Worm (Caenorhabditis elegans) whole organism, L1 larva: ENCODE data around the gene srx-66.

Experiments used
- C04F5.9 ChIP-seq: sonication (generic microtip); optimal IDR thresholded peaks from 2 replicates; lab custom pipeline; 2016; ENCODE audit warnings: missing genetic modification characterization, missing compliant biosample characterization
- C16A3.4 ChIP-seq: fragments of 150-350 bp; optimal IDR thresholded peaks from 2 replicates; lab custom pipeline; 2014; ENCODE audit warnings: missing biosample characterization, missing genetic modification characterization
- C34B4.2 ChIP-seq: sonication (generic microtip); optimal IDR thresholded peaks from 2 replicates; lab custom pipeline; 2017; ENCODE audit warnings: mild to moderate bottlenecking, missing genetic modification characterization, missing compliant biosample characterization
- F16B12.6 ChIP-seq: fragments of 150-350 bp; optimal IDR thresholded peaks from 2 replicates; lab custom pipeline; 2014; ENCODE audit warnings: missing biosample characterization, missing genetic modification characterization
- Y116A8C.19 ChIP-seq: sonication (generic microtip); optimal IDR thresholded peaks from 2 replicates; lab custom pipeline; 2016; ENCODE audit warnings: missing compliant biosample characterization, missing genetic modification characterization, borderline replicate concordance
- alr-1 ChIP-seq: fragments of 200-800 bp; sonication (Bioruptor generic); optimal IDR thresholded peaks from 2 replicates; lab custom pipeline; 2018; ENCODE audit warnings: borderline replicate concordance, mild to moderate bottlenecking, missing genetic modification characterization, missing compliant biosample characterization
- blmp-1 ChIP-seq: fragments of 150-350 bp; optimal IDR thresholded peaks from 2 replicates; lab custom pipeline; 2014; ENCODE audit warnings: missing biosample characterization, missing genetic modification characterization
- ceh-63 ChIP-seq: fragments of 200-800 bp; sonication (Bioruptor generic); optimal IDR thresholded peaks from 2 replicates; lab custom pipeline; 2018; ENCODE audit warnings: mild to moderate bottlenecking, missing genetic modification characterization, missing compliant biosample characterization
- ceh-8 ChIP-seq: fragments of 200-800 bp; sonication (Bioruptor generic); optimal IDR thresholded peaks from 2 replicates; lab custom pipeline; 2018; ENCODE audit warnings: mild to moderate bottlenecking, missing genetic modification characterization, moderate library complexity, missing compliant biosample characterization
- ceh-82 ChIP-seq, 3 experiments: fragments of 150-350 bp in 1 of 3; sonication (generic microtip) in 2 of 3; optimal IDR thresholded peaks; 2 replicates each; lab custom pipeline; 2014 to 2017; ENCODE audit warnings: missing biosample characterization in 3 of 3, missing genetic modification characterization in 3 of 3
- dsc-1 ChIP-seq: sonication (generic microtip); optimal IDR thresholded peaks from 2 replicates; lab custom pipeline; 2016; ENCODE audit warnings: mild to moderate bottlenecking, missing genetic modification characterization, missing compliant biosample characterization
- egl-13 ChIP-seq: sonication (generic microtip); optimal IDR thresholded peaks from 2 replicates; lab custom pipeline; 2016; ENCODE audit warnings: missing genotype, missing genetic modification reagents, missing genetic modification characterization, missing compliant biosample characterization
- egl-27 ChIP-seq, 2 experiments: fragments of 150-350 bp in 1 of 2; sonication (generic microtip); optimal IDR thresholded peaks; 3 replicates each; lab custom pipeline; 2017 to 2018; ENCODE audit warnings: missing biosample characterization in 2 of 2, missing genetic modification characterization in 2 of 2, missing genetic modification reagents in 2 of 2
- elt-2 ChIP-seq: sonication (generic microtip); optimal IDR thresholded peaks from 2 replicates; lab custom pipeline; 2016; ENCODE audit warnings: missing genetic modification characterization, mild to moderate bottlenecking, inconsistent platforms, missing compliant biosample characterization, missing genetic modification reagents
- ets-5 ChIP-seq: fragments of 200-800 bp; sonication (Bioruptor generic); IDR thresholded peaks from 2 replicates; pipeline ENCODE4 v1.3.6; 2022; ENCODE audit warnings: missing genetic modification characterization, missing compliant biosample characterization
- fkh-8 ChIP-seq: sonication (generic microtip); optimal IDR thresholded peaks from 2 replicates; lab custom pipeline; 2016; ENCODE audit warnings: mild to moderate bottlenecking, missing genetic modification characterization, missing compliant biosample characterization
- hpl-2 ChIP-seq: fragments of 150-350 bp; optimal IDR thresholded peaks from 2 replicates; lab custom pipeline; 2014; ENCODE audit warnings: missing biosample characterization, missing genetic modification reagents, missing genetic modification characterization
- lin-35 ChIP-seq, 2 experiments: fragments of 150-350 bp; optimal IDR thresholded peaks; 2 replicates each; lab custom pipeline; 2014; ENCODE audit warnings: missing biosample characterization in 2 of 2, missing genetic modification characterization in 2 of 2, missing genetic modification reagents in 2 of 2
- lin-39 ChIP-seq: fragments of 150-350 bp; optimal IDR thresholded peaks from 2 replicates; lab custom pipeline; 2014; ENCODE audit warnings: missing biosample characterization, missing genetic modification reagents, missing genetic modification characterization
- mdl-1 ChIP-seq, 2 experiments: fragments of 150-350 bp; optimal IDR thresholded peaks; 2 replicates each; lab custom pipeline; 2014 to 2017; ENCODE audit warnings: missing biosample characterization in 2 of 2, missing genetic modification characterization in 2 of 2, inconsistent platforms in 1 of 2
- mef-2 ChIP-seq: fragments of 150-350 bp; optimal IDR thresholded peaks from 2 replicates; lab custom pipeline; 2014; ENCODE audit warnings: missing biosample characterization, missing genetic modification characterization
- nhr-11 ChIP-seq: fragments of 150-350 bp; optimal IDR thresholded peaks from 2 replicates; lab custom pipeline; 2014; ENCODE audit warnings: missing biosample characterization, missing genetic modification characterization
- nhr-237 ChIP-seq: fragments of 150-350 bp; optimal IDR thresholded peaks from 2 replicates; lab custom pipeline; 2014; ENCODE audit warnings: missing biosample characterization, missing genetic modification characterization
- nhr-71 ChIP-seq: sonication (generic microtip); optimal IDR thresholded peaks from 2 replicates; lab custom pipeline; 2016; ENCODE audit warnings: mild to moderate bottlenecking, missing genetic modification characterization, moderate library complexity, missing compliant biosample characterization
- nhr-76 ChIP-seq: sonication (generic microtip); optimal IDR thresholded peaks from 2 replicates; lab custom pipeline; 2017; ENCODE audit warnings: missing biosample characterization, missing genetic modification characterization
- nhr-84 ChIP-seq: sonication (generic microtip); optimal IDR thresholded peaks from 2 replicates; lab custom pipeline; 2017; ENCODE audit warnings: missing biosample characterization, missing genetic modification characterization
- nhr-85 ChIP-seq: sonication (generic microtip); peaks from one replicate; lab custom pipeline; 2016; ENCODE audit warnings: missing genetic modification characterization, inconsistent platforms, missing compliant biosample characterization
- pax-3 ChIP-seq: fragments of 200-800 bp; sonication (Bioruptor generic); optimal IDR thresholded peaks from 2 replicates; lab custom pipeline; 2018; ENCODE audit warnings: mild to moderate bottlenecking, missing genetic modification characterization, moderate library complexity, missing compliant biosample characterization
- pqm-1 ChIP-seq: sonication (generic microtip); optimal IDR thresholded peaks from 3 replicates; lab custom pipeline; 2017; ENCODE audit warnings: missing biosample characterization, missing genetic modification characterization
- skn-1 ChIP-seq: fragments of 150-350 bp; optimal IDR thresholded peaks from 2 replicates; lab custom pipeline; 2014; ENCODE audit warnings: missing biosample characterization, missing genetic modification characterization
- sox-4 ChIP-seq: sonication (generic microtip); optimal IDR thresholded peaks from 2 replicates; lab custom pipeline; 2016; ENCODE audit warnings: missing genetic modification characterization, missing compliant biosample characterization
- sup-37 ChIP-seq: fragments of 200-800 bp; sonication (Bioruptor generic); optimal IDR thresholded peaks from 2 replicates; lab custom pipeline; 2018; ENCODE audit warnings: mild to moderate bottlenecking, missing genetic modification characterization, missing compliant biosample characterization
- unc-62 ChIP-seq: fragments of 150-350 bp; optimal IDR thresholded peaks from 2 replicates; lab custom pipeline; 2014; ENCODE audit warnings: missing biosample characterization, missing genetic modification reagents, missing genetic modification characterization
- zip-4 ChIP-seq: fragments of 200-800 bp; sonication (Bioruptor generic); optimal IDR thresholded peaks from 2 replicates; lab custom pipeline; 2018; ENCODE audit warnings: mild to moderate bottlenecking, missing genetic modification characterization, moderate library complexity, missing compliant biosample characterization
- ztf-4 ChIP-seq: fragments of 150-350 bp; optimal IDR thresholded peaks from 2 replicates; lab custom pipeline; 2014; ENCODE audit warnings: missing biosample characterization, missing genetic modification characterization

The srx-66 gene

DNA sequence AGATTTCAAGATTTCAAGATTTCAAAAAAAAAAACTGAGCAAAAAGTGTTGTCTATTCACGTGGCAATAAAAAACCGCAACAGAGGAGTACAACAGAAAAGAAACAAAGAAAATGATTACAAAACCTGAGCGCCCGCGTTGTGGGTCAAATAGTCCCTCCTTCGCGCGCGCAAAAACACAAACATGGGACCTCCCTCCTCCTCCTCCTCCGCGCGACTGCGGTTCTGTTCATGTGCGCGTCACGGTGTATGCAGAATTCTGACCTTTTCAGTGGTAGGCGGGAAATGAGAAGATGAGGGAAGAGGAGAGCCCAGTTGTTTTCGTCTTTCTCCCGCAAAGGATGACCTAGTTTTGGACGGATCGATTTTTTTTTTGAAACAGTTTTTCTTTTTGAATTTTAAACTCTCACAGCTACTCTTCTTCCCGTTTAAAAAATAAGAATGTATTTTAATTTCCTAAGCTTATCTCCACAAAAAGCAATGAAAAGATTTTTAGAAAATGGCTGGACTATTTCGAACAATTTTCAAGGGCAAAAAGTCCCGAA lies 27.0 kb upstream of the srx-66 start, which contains the start of gene C17E7.4:
C17E7.4 (plus strand) TSS at position 494 of the 544 bp plus-strand sequence.
- TF ChIP-seq ceh-82 (tag; optimal IDR thresholded peaks at IDR 0.05; lab: Kevin White, UChicago) (no peak), sup-37 (no peak), mef-2 (tag; lab: Kevin White, UChicago) (no peak), hpl-2 (GFP tag; lab: Kevin White, UChicago) (no peak), nhr-85 (tag; lab: Kevin White, UChicago) (no peak), ceh-63 (GFP tag; lab: Kevin White, UChicago) (no peak), fkh-8 (tag; lab: Kevin White, UChicago) (no peak), ztf-4 (no peak), skn-1 (tag; lab: Kevin White, UChicago) (no peak), alr-1 (tag; lab: Kevin White, UChicago) (no peak), pax-3 (tag; lab: Kevin White, UChicago) (no peak)
- TF ChIP-seq, all 84 proteins: peak for 0

DNA sequence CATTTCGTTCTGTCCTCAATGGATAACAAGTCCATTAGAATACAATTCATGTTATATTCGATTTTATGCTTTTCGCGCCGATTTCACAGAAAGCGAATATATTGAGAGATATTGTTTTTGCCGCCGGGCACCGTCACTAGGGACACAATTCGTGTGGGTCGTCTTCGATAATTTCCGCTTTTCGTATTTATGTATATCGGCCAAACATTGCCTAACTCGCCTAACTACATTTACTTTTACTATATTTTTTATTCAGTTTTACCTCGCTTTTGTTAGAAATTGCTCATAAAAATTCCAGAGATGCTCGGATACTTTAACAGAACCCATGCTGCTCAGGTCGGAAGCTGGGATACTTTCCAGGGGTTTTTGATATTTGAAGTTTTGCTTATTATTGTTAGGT lies 24.7 kb upstream of the srx-66 start, which contains the start of gene sre-9:
sre-9 (plus strand) TSS at position 301 of the 400 bp plus-strand sequence.
- TF ChIP-seq C16A3.4 (no peak), mdl-1 (tag; optimal IDR thresholded peaks at IDR 0.05; lab: Kevin White, UChicago) (no peak), egl-13 (no peak), nhr-71 (tag; lab: Kevin White, UChicago) (no peak), ceh-8 (GFP tag; lab: Kevin White, UChicago) (no peak), Y116A8C.19 (tag; lab: Kevin White, UChicago) (no peak), dsc-1 (tag; lab: Kevin White, UChicago) (no peak), nhr-237 (tag; lab: Kevin White, UChicago) (no peak)

DNA sequence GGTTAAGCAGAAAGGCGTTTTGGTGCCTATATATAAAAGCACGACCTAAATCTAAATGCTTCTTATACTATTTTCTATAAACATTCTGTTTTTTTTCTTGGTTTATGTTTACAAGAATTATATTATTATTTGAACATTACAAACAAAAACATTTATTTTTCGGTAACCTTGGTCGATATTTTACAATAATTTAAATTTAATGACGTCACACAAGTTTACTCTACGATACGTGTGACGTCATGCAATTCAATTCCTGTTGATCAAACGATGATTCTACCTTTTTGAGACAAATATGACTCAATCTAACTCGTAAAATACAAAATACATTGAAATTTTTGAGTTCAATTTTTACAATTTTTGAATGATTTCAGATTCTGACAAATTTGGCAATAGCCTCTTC lies 23.4 kb upstream of the srx-66 start:
- TF ChIP-seq nhr-84 (tag; lab: Kevin White, UChicago) (no peak), elt-2 (tag; lab: Kevin White, UChicago) (no peak), dsc-1 (tag; lab: Kevin White, UChicago) (no peak)

DNA sequence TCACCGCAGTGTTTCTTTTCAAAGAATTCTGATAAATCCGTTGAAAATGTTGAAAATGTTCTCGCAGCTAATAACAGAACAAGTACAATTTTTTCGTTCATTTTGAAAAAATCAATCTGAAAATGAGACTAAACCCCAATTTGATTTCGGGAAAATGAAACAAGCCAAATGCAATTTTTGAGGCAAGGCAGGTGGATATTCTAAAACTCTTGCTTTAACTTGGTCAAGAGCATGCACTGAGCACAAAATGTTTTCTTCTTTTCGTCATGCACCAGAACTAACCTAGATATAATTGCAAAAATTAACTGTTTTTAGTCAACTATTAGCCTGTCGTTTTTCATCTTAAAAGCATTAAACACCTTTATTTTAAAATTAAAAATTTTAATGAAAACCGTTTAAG lies 19.3 kb upstream of the srx-66 start, which contains the start of gene irld-22:
irld-22 (minus strand) TSS at position 101 of the 400 bp plus-strand sequence.
- TF ChIP-seq C04F5.9 (tag; lab: Kevin White, UChicago) (no peak), nhr-11 (tag; lab: Kevin White, UChicago) (no peak), F16B12.6 (tag; lab: Kevin White, UChicago) (no peak), blmp-1 (no peak), lin-39 (tag; lab: Kevin White, UChicago) (no peak), C16A3.4 (no peak), lin-35 (GFP tag; optimal IDR thresholded peaks at IDR 0.05; lab: Kevin White, UChicago) (no peak), ets-5 (GFP tag; lab: Robert Waterston, UW) (no peak), alr-1 (tag; lab: Kevin White, UChicago) (no peak), zip-4 (no peak), unc-62 (GFP tag; lab: Kevin White, UChicago) (no peak), nhr-76 (tag; lab: Kevin White, UChicago) (no peak), nhr-71 (tag; lab: Kevin White, UChicago) (no peak)

DNA sequence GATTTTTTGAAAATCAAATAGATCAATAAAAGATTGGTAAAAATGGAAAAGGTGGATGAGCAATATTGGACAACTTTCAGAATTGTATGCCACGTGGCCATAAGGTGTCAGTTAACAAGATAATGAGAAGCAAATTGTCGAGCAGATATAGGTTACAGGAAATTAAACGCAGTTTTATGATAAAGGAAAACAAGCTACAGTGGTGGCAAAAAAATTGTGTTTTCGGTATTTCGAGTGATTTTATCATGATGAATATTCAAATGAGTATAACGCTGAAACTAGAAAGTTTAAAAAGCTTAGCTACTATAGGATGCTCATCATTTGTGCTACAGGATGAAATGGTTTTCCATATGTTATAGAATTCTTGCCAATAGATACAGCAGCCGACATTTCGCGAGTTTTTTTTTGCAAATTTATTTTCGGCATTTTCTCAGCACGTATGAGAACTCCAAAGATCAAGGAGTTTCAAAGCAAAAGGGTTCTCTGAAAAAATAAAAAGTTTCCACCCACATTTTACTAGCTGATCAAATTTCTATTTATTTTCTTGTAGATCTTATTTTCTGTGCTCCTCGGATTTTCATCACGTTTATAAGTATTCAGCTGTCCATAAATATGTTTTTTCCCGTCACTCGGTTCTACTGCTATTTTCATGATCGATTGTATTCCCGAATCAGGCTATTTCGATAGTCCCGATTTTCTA lies 16.8 kb upstream of the srx-66 start, which contains the start of the genes str-229 and srh-190:
str-229 (minus strand) TSS at position 101 of the 700 bp plus-strand sequence.
srh-190 (plus strand) TSS at position 650 of the 700 bp plus-strand sequence.
- TF ChIP-seq nhr-84 (tag; lab: Kevin White, UChicago), result no peak
- no peak for TF ChIP-seq ceh-82 (tag; optimal IDR thresholded peaks at IDR 0.05; lab: Kevin White, UChicago)
- TF ChIP-seq pqm-1 (tag; lab: Kevin White, UChicago), result no peak
- no peak for TF ChIP-seq sox-4 (tag; lab: Kevin White, UChicago)
- no peak for TF ChIP-seq C34B4.2 (tag; lab: Kevin White, UChicago)
- no peak for TF ChIP-seq egl-27 (tag; optimal IDR thresholded peaks at IDR 0.05; lab: Kevin White, UChicago)
- no peak for TF ChIP-seq unc-62 (GFP tag; lab: Kevin White, UChicago)
- TF ChIP-seq mef-2 (tag; lab: Kevin White, UChicago), result no peak
- TF ChIP-seq, all 84 proteins: peak for 0
